Fruit fly (Drosophila melanogaster) whole organism, embryonic: ENCODE data around the gene alpha-PheRS.

ENCODE experiments used
- Abd-B ChIP-seq: fragments of 200-800 bp; sonication (Bioruptor generic); optimal IDR thresholded peaks from 2 replicates; lab custom pipeline; 2018; ENCODE audit warnings: missing biosample characterization, mild to moderate bottlenecking, missing genetic modification characterization, moderate library complexity
- Adf1 ChIP-seq: fragments of 200-800 bp; sonication (Bioruptor generic); IDR thresholded peaks from 2 replicates; pipeline ENCODE4 v1.3.6; 2022; ENCODE audit warnings: missing biosample characterization, missing genetic modification characterization
- C15 ChIP-seq: fragments of 200-800 bp; sonication (Bioruptor generic); IDR thresholded peaks from 3 replicates; pipeline ENCODE4 v1.3.6; 2022; ENCODE audit warnings: missing biosample characterization, missing genetic modification characterization
- CG10147 ChIP-seq: fragments of 200-800 bp; sonication (Bioruptor generic); optimal IDR thresholded peaks from 2 replicates; lab custom pipeline; 2019; ENCODE audit warnings: missing biosample characterization, mild to moderate bottlenecking, missing genetic modification characterization, moderate library complexity
- CG12659 ChIP-seq: fragments of 200-800 bp; sonication (Bioruptor generic); optimal IDR thresholded peaks from 3 replicates; lab custom pipeline; 2017; ENCODE audit warnings: mild to moderate bottlenecking, missing biosample characterization, missing genetic modification reagents, missing genetic modification characterization
- CG13424 ChIP-seq: fragments of 200-800 bp; sonication (Bioruptor generic); optimal IDR thresholded peaks from 2 replicates; lab custom pipeline; 2019; ENCODE audit warnings: missing biosample characterization, mild to moderate bottlenecking, missing genetic modification characterization, moderate library complexity
- CG15073 ChIP-seq: fragments of 200-800 bp; sonication (Bioruptor generic); optimal IDR thresholded peaks from 2 replicates; lab custom pipeline; 2016; ENCODE audit warnings: missing biosample characterization, missing genetic modification characterization
- CG15479 ChIP-seq: fragments of 200-800 bp; sonication (Bioruptor generic); optimal IDR thresholded peaks from 3 replicates; lab custom pipeline; 2019; ENCODE audit warnings: missing biosample characterization, mild to moderate bottlenecking, missing genetic modification characterization, moderate library complexity
- CG17186 ChIP-seq: fragments of 200-800 bp; sonication (Bioruptor generic); optimal IDR thresholded peaks from 3 replicates; lab custom pipeline; 2017; ENCODE audit warnings: missing biosample characterization, missing genetic modification reagents, missing genetic modification characterization
- CG1832 ChIP-seq: fragments of 200-800 bp; sonication (Bioruptor generic); optimal IDR thresholded peaks from 2 replicates; lab custom pipeline; 2017; ENCODE audit warnings: missing biosample characterization, mild to moderate bottlenecking, missing genetic modification characterization, inconsistent platforms
- CG2120 ChIP-seq: fragments of 200-800 bp; sonication (Bioruptor generic); optimal IDR thresholded peaks from 3 replicates; lab custom pipeline; 2016; ENCODE audit warnings: missing biosample characterization, missing genetic modification characterization
- CG31388 ChIP-seq: fragments of 200-800 bp; sonication (Bioruptor generic); optimal IDR thresholded peaks from 2 replicates; lab custom pipeline; 2016; ENCODE audit warnings: missing biosample characterization, missing genetic modification characterization
- CG34422 ChIP-seq: fragments of 200-800 bp; sonication (Bioruptor generic); IDR thresholded peaks from 3 replicates; pipeline ENCODE4 v1.3.6; 2022; ENCODE audit warnings: missing biosample characterization, missing genetic modification characterization
- CG3995 ChIP-seq: fragments of 200-800 bp; sonication (Bioruptor generic); optimal IDR thresholded peaks from 3 replicates; lab custom pipeline; 2016; ENCODE audit warnings: missing biosample characterization, missing genetic modification characterization
- CG4404 ChIP-seq: fragments of 200-800 bp; sonication (Bioruptor generic); IDR thresholded peaks from 2 replicates; pipeline ENCODE4 v1.3.6; 2022; ENCODE audit warnings: missing biosample characterization, missing genetic modification characterization
- CG5245 ChIP-seq: fragments of 200-800 bp; sonication (Bioruptor generic); optimal IDR thresholded peaks from 3 replicates; lab custom pipeline; 2016; ENCODE audit warnings: missing biosample characterization, missing genetic modification characterization
- CG6254 ChIP-seq: fragments of 200-800 bp; sonication (Bioruptor generic); optimal IDR thresholded peaks from 3 replicates; lab custom pipeline; 2017; ENCODE audit warnings: mild to moderate bottlenecking, missing biosample characterization, missing genetic modification reagents, missing genetic modification characterization
- CG6791 ChIP-seq: fragments of 200-800 bp; sonication (Bioruptor generic); IDR thresholded peaks from 3 replicates; pipeline ENCODE4 v1.3.6; 2022; ENCODE audit warnings: missing biosample characterization, missing genetic modification characterization; ENCODE audit not compliant: partially characterized antibody
- CG8765 ChIP-seq: fragments of 200-800 bp; sonication (Bioruptor generic); IDR thresholded peaks from 2 replicates; pipeline ENCODE4 v1.3.6; 2022; ENCODE audit warnings: missing biosample characterization, missing genetic modification characterization
- CG9437 ChIP-seq: fragments of 200-800 bp; sonication (Bioruptor generic); optimal IDR thresholded peaks from 2 replicates; lab custom pipeline; 2018; ENCODE audit warnings: missing biosample characterization, mild to moderate bottlenecking, missing genetic modification characterization
- CG9876 ChIP-seq: fragments of 200-800 bp; sonication (Bioruptor generic); optimal IDR thresholded peaks from 2 replicates; lab custom pipeline; 2016; ENCODE audit warnings: missing biosample characterization, missing genetic modification characterization
- Chrac-16 ChIP-seq: fragments of 200-800 bp; sonication (Bioruptor generic); optimal IDR thresholded peaks from 3 replicates; lab custom pipeline; 2016; ENCODE audit warnings: missing biosample characterization, missing genetic modification characterization
- CoRest ChIP-seq: fragments of 200-800 bp; sonication (Bioruptor generic); optimal IDR thresholded peaks from 3 replicates; lab custom pipeline; 2018; ENCODE audit warnings: missing biosample characterization, mild to moderate bottlenecking, missing genetic modification characterization, moderate library complexity
- Doc2 ChIP-seq: fragments of 200-800 bp; sonication (Bioruptor generic); IDR thresholded peaks from 2 replicates; pipeline ENCODE4 v1.3.6; 2022; ENCODE audit warnings: missing biosample characterization, missing genetic modification characterization
- Dp ChIP-seq: fragments of 200-800 bp; sonication (Bioruptor generic); optimal IDR thresholded peaks from 2 replicates; lab custom pipeline; 2018; ENCODE audit warnings: missing biosample characterization, mild to moderate bottlenecking, missing genetic modification characterization, moderate library complexity
- Hand ChIP-seq: fragments of 200-800 bp; sonication (Bioruptor generic); optimal IDR thresholded peaks from 2 replicates; lab custom pipeline; 2017; ENCODE audit warnings: mild to moderate bottlenecking, missing biosample characterization, missing genetic modification reagents, missing genetic modification characterization
- Lim3 ChIP-seq: fragments of 200-800 bp; sonication (Bioruptor generic); IDR thresholded peaks from 2 replicates; pipeline ENCODE4 v1.3.6; 2022; ENCODE audit warnings: missing biosample characterization, missing genetic modification characterization
- Mes4 ChIP-seq: fragments of 200-800 bp; sonication (Bioruptor generic); optimal IDR thresholded peaks from 2 replicates; lab custom pipeline; 2016; ENCODE audit warnings: missing biosample characterization, missing genetic modification characterization
- Oli ChIP-seq: fragments of 200-800 bp; sonication (Bioruptor generic); optimal IDR thresholded peaks from 2 replicates; lab custom pipeline; 2018; ENCODE audit warnings: missing biosample characterization, mild to moderate bottlenecking, missing genetic modification characterization, moderate library complexity
- Opbp ChIP-seq: fragments of 200-800 bp; sonication (Bioruptor generic); IDR thresholded peaks from 3 replicates; pipeline ENCODE4 v1.3.6; 2022; ENCODE audit warnings: missing biosample characterization, missing genetic modification characterization; ENCODE audit not compliant: partially characterized antibody
- Scr ChIP-seq: fragments of 200-800 bp; sonication (Bioruptor generic); IDR thresholded peaks from 2 replicates; pipeline ENCODE4 v1.3.6; 2022; ENCODE audit warnings: missing biosample characterization, missing genetic modification characterization; ENCODE audit not compliant: partially characterized antibody
- Sry-δ ChIP-seq: fragments of 200-800 bp; sonication (Bioruptor generic); optimal IDR thresholded peaks from 2 replicates; lab custom pipeline; 2016; ENCODE audit warnings: missing biosample characterization, missing genetic modification characterization
- TFAM ChIP-seq: fragments of 200-800 bp; sonication (Bioruptor generic); optimal IDR thresholded peaks from 2 replicates; lab custom pipeline; 2017; ENCODE audit warnings: missing biosample characterization, missing genetic modification characterization, inconsistent platforms
- ara ChIP-seq: fragments of 200-800 bp; sonication (Bioruptor generic); IDR thresholded peaks from 2 replicates; pipeline ENCODE4 v1.3.6; 2022; ENCODE audit warnings: missing biosample characterization, missing genetic modification characterization
- dm ChIP-seq: fragments of 200-800 bp; sonication (Bioruptor generic); optimal IDR thresholded peaks from 3 replicates; lab custom pipeline; 2016; ENCODE audit warnings: missing biosample characterization, missing genetic modification characterization
- dysf ChIP-seq: fragments of 200-800 bp; sonication (Bioruptor generic); IDR thresholded peaks from 3 replicates; pipeline ENCODE4 v1.3.6; 2022; ENCODE audit warnings: missing biosample characterization, missing genetic modification characterization
- ewg ChIP-seq: fragments of 200-800 bp; sonication (Bioruptor generic); optimal IDR thresholded peaks from 3 replicates; lab custom pipeline; 2017; ENCODE audit warnings: mild to moderate bottlenecking, missing biosample characterization, missing genetic modification reagents, missing genetic modification characterization
- fd96Cb ChIP-seq: fragments of 200-800 bp; sonication (Bioruptor generic); optimal IDR thresholded peaks from 2 replicates; lab custom pipeline; 2018; ENCODE audit warnings: missing biosample characterization, mild to moderate bottlenecking, missing genetic modification characterization, moderate library complexity
- fru ChIP-seq: fragments of >200 bp; optimal IDR thresholded peaks from 2 replicates; lab custom pipeline; 2017
- gce ChIP-seq: fragments of 200-800 bp; sonication (Bioruptor generic); IDR thresholded peaks from 3 replicates; pipeline ENCODE4 v1.3.6; 2022; ENCODE audit warnings: missing biosample characterization, missing genetic modification characterization
- grau ChIP-seq: fragments of 200-800 bp; optimal IDR thresholded peaks from 3 replicates; lab custom pipeline; 2019; ENCODE audit warnings: missing biosample characterization, mild to moderate bottlenecking, missing genetic modification characterization, moderate library complexity
- h ChIP-seq: fragments of >200 bp; optimal IDR thresholded peaks from 2 replicates; lab custom pipeline; 2017
- her ChIP-seq: fragments of 200-800 bp; sonication (Bioruptor generic); optimal IDR thresholded peaks from 2 replicates; lab custom pipeline; 2016; ENCODE audit warnings: missing biosample characterization, missing genetic modification characterization
- jing ChIP-seq: fragments of 200-800 bp; sonication (Bioruptor generic); optimal IDR thresholded peaks from 2 replicates; lab custom pipeline; 2018; ENCODE audit warnings: missing biosample characterization, mild to moderate bottlenecking, missing genetic modification characterization
- nerfin-1 ChIP-seq: fragments of 200-800 bp; sonication (Bioruptor generic); optimal IDR thresholded peaks from 3 replicates; lab custom pipeline; 2019; ENCODE audit warnings: missing biosample characterization, mild to moderate bottlenecking, missing genetic modification characterization, moderate library complexity
- pho ChIP-seq: fragments of 200-800 bp; sonication (Bioruptor generic); optimal IDR thresholded peaks from 2 replicates; lab custom pipeline; 2016; ENCODE audit warnings: missing biosample characterization, missing genetic modification characterization
- pnt ChIP-seq: fragments of 200-800 bp; sonication (Bioruptor generic); optimal IDR thresholded peaks from 3 replicates; lab custom pipeline; 2016; ENCODE audit warnings: missing biosample characterization, missing genetic modification characterization
- run ChIP-seq: fragments of 200-800 bp; sonication (Bioruptor generic); optimal IDR thresholded peaks from 3 replicates; lab custom pipeline; 2018; ENCODE audit warnings: missing biosample characterization, mild to moderate bottlenecking, missing genetic modification characterization
- sens ChIP-seq: fragments of 200-800 bp; sonication (Bioruptor generic); peaks from one replicate; lab custom pipeline; 2016; ENCODE audit warnings: missing biosample characterization, missing genetic modification characterization
- slou ChIP-seq: fragments of 200-800 bp; sonication (Bioruptor generic); optimal IDR thresholded peaks from 3 replicates; lab custom pipeline; 2016; ENCODE audit warnings: missing biosample characterization, missing genetic modification characterization
- slp2 ChIP-seq: fragments of 200-800 bp; sonication (Bioruptor generic); optimal IDR thresholded peaks from 2 replicates; lab custom pipeline; 2016; ENCODE audit warnings: missing biosample characterization, missing genetic modification characterization

alpha-PheRS gene

dm6 chrX:8178165-8178955, 33.0 kb upstream of the alpha-PheRS start, which contains the start of gene sdt (continued):
- peak; percentile 25 for TF ChIP-seq CoRest (tag; lab: Kevin White, UChicago)
- no peak for TF ChIP-seq CG31388
- TF ChIP-seq gce (GFP tag; lab: Robert Waterston, UW), result no peak
- TF ChIP-seq Lim3 (GFP tag; lab: Robert Waterston, UW), result no peak
- no peak for TF ChIP-seq h
- TF ChIP-seq CG9876 (GFP tag; lab: Kevin White, UChicago), result no peak
- no peak for TF ChIP-seq Dp (GFP tag; lab: Kevin White, UChicago)
- no peak for TF ChIP-seq jing
- no peak for TF ChIP-seq CG15073 (GFP tag; lab: Kevin White, UChicago)
- TF ChIP-seq sens (GFP tag; lab: Kevin White, UChicago), result peak; percentile 70
- TF ChIP-seq fru (lab: Kevin White, UChicago), result no peak
- no peak for TF ChIP-seq pho (GFP tag; lab: Kevin White, UChicago)
- peak; percentile 36 for TF ChIP-seq Abd-B (GFP tag; lab: Kevin White, UChicago)
- TF ChIP-seq Opbp (GFP tag; lab: Robert Waterston, UW), result no peak
- TF ChIP-seq Hand (GFP tag; lab: Kevin White, UChicago), result peak; percentile 9
- peak; percentile 44 for TF ChIP-seq slou (GFP tag; lab: Kevin White, UChicago)
- peak; percentile 8 for TF ChIP-seq CG2120 (GFP tag; lab: Kevin White, UChicago)
- no peak for TF ChIP-seq CG1832
- no peak for TF ChIP-seq C15
- no peak for TF ChIP-seq pnt (GFP tag; lab: Kevin White, UChicago)
- TF ChIP-seq run, result no peak
- peak; percentile 9 for TF ChIP-seq CG13424 (tag; lab: Kevin White, UChicago)
- peak; percentile 11 for TF ChIP-seq fd96Cb (tag; lab: Kevin White, UChicago)
- no peak for TF ChIP-seq CG3995 (GFP tag; lab: Kevin White, UChicago)
- no peak for TF ChIP-seq Scr (GFP tag; lab: Robert Waterston, UW)
- peak; percentile 26 for TF ChIP-seq Oli
- TF ChIP-seq dysf, result no peak
- no peak for TF ChIP-seq CG5245 (GFP tag; lab: Kevin White, UChicago)
- no peak for TF ChIP-seq Sry-δ
- no peak for TF ChIP-seq TFAM (GFP tag; lab: Kevin White, UChicago)
- peak; percentile 32 for TF ChIP-seq grau (tag; lab: Kevin White, UChicago)
- TF ChIP-seq ara (GFP tag; lab: Robert Waterston, UW), result no peak
- no peak for TF ChIP-seq CG10147 (GFP tag; lab: Kevin White, UChicago)
- TF ChIP-seq slp2 (GFP tag; lab: Kevin White, UChicago), result no peak
- no peak for TF ChIP-seq CG6791 (GFP tag; lab: Robert Waterston, UW)
- TF ChIP-seq Mes4 (GFP tag; lab: Kevin White, UChicago), result no peak
- TF ChIP-seq Chrac-16, result no peak
- TF ChIP-seq nerfin-1 (tag; lab: Kevin White, UChicago), result no peak
- no peak for TF ChIP-seq CG15479 (GFP tag; lab: Kevin White, UChicago)
- TF ChIP-seq Adf1 (GFP tag; lab: Robert Waterston, UW), result peak; percentile 90
- TF ChIP-seq CG17186, result no peak
- no peak for TF ChIP-seq Doc2 (GFP tag; lab: Robert Waterston, UW)
- peak; percentile 45 for TF ChIP-seq ewg (GFP tag; lab: Kevin White, UChicago)
- TF ChIP-seq her (GFP tag; lab: Kevin White, UChicago), result no peak
- no peak for TF ChIP-seq CG4404 (GFP tag; lab: Robert Waterston, UW)
- no peak for TF ChIP-seq CG8765
- no peak for TF ChIP-seq dm (GFP tag; lab: Kevin White, UChicago)
- TF ChIP-seq CG12659 (GFP tag; lab: Kevin White, UChicago), result no peak
- TF ChIP-seq CG6254, result no peak
- no peak for TF ChIP-seq CG34422 (GFP tag; lab: Robert Waterston, UW)
- TF ChIP-seq CG9437 (GFP tag; lab: Kevin White, UChicago), result peak; percentile 43
